Worm (Caenorhabditis elegans) whole organism, young adult: Measurements from ENCODE around the gene dos-2.

Experiments
- B0336.3 ChIP-seq: fragments of 200-800 bp; sonication (Bioruptor generic); IDR thresholded peaks from 2 replicates; pipeline ENCODE4 v1.3.6; 2022; ENCODE audit warnings: missing genetic modification characterization, missing compliant biosample characterization
- F22D6.2 ChIP-seq: sonication (generic microtip); optimal IDR thresholded peaks from 2 replicates; lab custom pipeline; 2016; ENCODE audit warnings: mild to moderate bottlenecking, missing genetic modification characterization, missing compliant biosample characterization
- F33H1.4 ChIP-seq: fragments of 200-800 bp; sonication (Bioruptor generic); IDR thresholded peaks from 2 replicates; pipeline ENCODE4 v1.3.6; 2022; ENCODE audit warnings: missing genetic modification reagents, missing genetic modification characterization, missing compliant biosample characterization
- F49E8.2 ChIP-seq: sonication (generic microtip); optimal IDR thresholded peaks from 3 replicates; lab custom pipeline; 2017; ENCODE audit warnings: missing genetic modification characterization, mild to moderate bottlenecking, missing compliant biosample characterization, antibody characterized with exemption, moderate library complexity; ENCODE audit not compliant: insufficient read depth
- K12H6.12 ChIP-seq: fragments of 200-800 bp; sonication (Bioruptor generic); optimal IDR thresholded peaks from 2 replicates; lab custom pipeline; 2018; ENCODE audit warnings: mild to moderate bottlenecking, missing genetic modification characterization, missing compliant biosample characterization
- Y53F4B.3 ChIP-seq: fragments of 200-800 bp; sonication (Bioruptor generic); IDR thresholded peaks from 2 replicates; pipeline ENCODE4 v1.3.6; 2022; ENCODE audit warnings: missing genetic modification reagents, missing genetic modification characterization, missing compliant biosample characterization
- Y67H2A.10 ChIP-seq: fragments of 200-800 bp; sonication (Bioruptor generic); conservative IDR thresholded peaks from 2 replicates; pipeline ENCODE4 v1.3.6; 2022; ENCODE audit warnings: missing genetic modification reagents, missing genetic modification characterization, missing compliant biosample characterization
- Y79H2A.3 ChIP-seq: fragments of 200-800 bp; sonication (Bioruptor generic); conservative IDR thresholded peaks from 2 replicates; pipeline ENCODE4 v1.3.6; 2022; ENCODE audit warnings: missing genetic modification reagents, missing genetic modification characterization, missing compliant biosample characterization
- ZK185.1 ChIP-seq: sonication (generic microtip); optimal IDR thresholded peaks from 2 replicates; lab custom pipeline; 2016; ENCODE audit warnings: mild to moderate bottlenecking, missing genetic modification characterization, missing compliant biosample characterization; ENCODE audit not compliant: poor library complexity, severe bottlenecking
- akir-1 ChIP-seq: fragments of 200-800 bp; sonication (Bioruptor generic); optimal IDR thresholded peaks from 2 replicates; lab custom pipeline; 2018; ENCODE audit warnings: mild to moderate bottlenecking, missing genetic modification characterization, moderate library complexity, missing compliant biosample characterization
- athp-1 ChIP-seq: sonication (generic microtip); optimal IDR thresholded peaks from 2 replicates; lab custom pipeline; 2017; ENCODE audit warnings: mild to moderate bottlenecking, missing genetic modification characterization, missing compliant biosample characterization
- attf-5 ChIP-seq: fragments of 200-800 bp; sonication (Bioruptor generic); optimal IDR thresholded peaks from 2 replicates; lab custom pipeline; 2018; ENCODE audit warnings: mild to moderate bottlenecking, missing genetic modification characterization, missing compliant biosample characterization
- attf-6 ChIP-seq: fragments of 200-800 bp; sonication (Bioruptor generic); IDR thresholded peaks from 2 replicates; pipeline ENCODE4 v1.3.6; 2022; ENCODE audit warnings: missing genetic modification reagents, missing genetic modification characterization, missing compliant biosample characterization
- bed-1 ChIP-seq: fragments of 200-800 bp; sonication (Bioruptor generic); IDR thresholded peaks from 2 replicates; pipeline ENCODE4 v1.3.6; 2022; ENCODE audit warnings: missing genetic modification reagents, missing genetic modification characterization, missing compliant biosample characterization
- cebp-2 ChIP-seq: fragments of 200-800 bp; sonication (Bioruptor generic); IDR thresholded peaks from 2 replicates; pipeline ENCODE4 v1.3.6; 2022; ENCODE audit warnings: missing genetic modification characterization, missing compliant biosample characterization
- ceh-100 ChIP-seq: fragments of 200-800 bp; sonication (Bioruptor generic); IDR thresholded peaks from 2 replicates; pipeline ENCODE4 v1.3.6; 2022; ENCODE audit warnings: missing genetic modification reagents, missing genetic modification characterization, missing compliant biosample characterization
- die-1 ChIP-seq: sonication (generic microtip); optimal IDR thresholded peaks from 2 replicates; lab custom pipeline; 2016; ENCODE audit warnings: missing genotype, mild to moderate bottlenecking, missing genetic modification characterization, missing compliant biosample characterization
- dox-1 ChIP-seq: fragments of 200-800 bp; sonication (Bioruptor generic); IDR thresholded peaks from 2 replicates; pipeline ENCODE4 v1.3.6; 2022; ENCODE audit warnings: missing genetic modification reagents, missing genetic modification characterization, missing compliant biosample characterization
- efl-1 ChIP-seq: fragments of 150-350 bp; optimal IDR thresholded peaks from 2 replicates; lab custom pipeline; 2014; ENCODE audit warnings: missing biosample characterization, missing genetic modification reagents, missing genetic modification characterization
- egl-44 ChIP-seq: fragments of 200-800 bp; sonication (Bioruptor generic); IDR thresholded peaks from 2 replicates; pipeline ENCODE4 v1.3.6; 2022; ENCODE audit warnings: missing genetic modification reagents, missing genetic modification characterization, missing compliant biosample characterization
- egrh-3 ChIP-seq: fragments of 200-800 bp; sonication (Bioruptor generic); IDR thresholded peaks from 2 replicates; pipeline ENCODE4 v1.3.6; 2022; ENCODE audit warnings: missing genetic modification reagents, missing genetic modification characterization, missing compliant biosample characterization
- ets-4 ChIP-seq: fragments of 200-800 bp; sonication (Bioruptor generic); optimal IDR thresholded peaks from 2 replicates; lab custom pipeline; 2018; ENCODE audit warnings: mild to moderate bottlenecking, missing genetic modification characterization, missing compliant biosample characterization
- gei-17 ChIP-seq: fragments of 200-800 bp; sonication (Bioruptor generic); optimal IDR thresholded peaks from 2 replicates; lab custom pipeline; 2018; ENCODE audit warnings: mild to moderate bottlenecking, missing genetic modification characterization, missing compliant biosample characterization
- him-1 ChIP-seq: sonication (generic microtip); optimal IDR thresholded peaks from 2 replicates; lab custom pipeline; 2016; ENCODE audit warnings: missing genotype, missing genetic modification reagents, missing genetic modification characterization, missing compliant biosample characterization
- hlh-26 ChIP-seq: fragments of 200-800 bp; sonication (Bioruptor generic); conservative IDR thresholded peaks from 2 replicates; pipeline ENCODE4 v1.3.6; 2022; ENCODE audit warnings: missing genetic modification reagents, missing genetic modification characterization, missing compliant biosample characterization
- hmg-1.2 ChIP-seq: fragments of 200-800 bp; sonication (Bioruptor generic); IDR thresholded peaks from 2 replicates; pipeline ENCODE4 v1.3.6; 2022; ENCODE audit warnings: missing genetic modification reagents, missing genetic modification characterization, missing compliant biosample characterization
- hsf-1 ChIP-seq: fragments of 200-800 bp; sonication (Bioruptor generic); IDR thresholded peaks from 2 replicates; pipeline ENCODE4 v1.3.6; 2022; ENCODE audit warnings: missing genetic modification reagents, missing genetic modification characterization, missing compliant biosample characterization
- let-607 ChIP-seq, 2 experiments: fragments of 200-800 bp in 1 of 2; sonication (Bioruptor generic) in 1 of 2; sonication (generic microtip) in 1 of 2; optimal IDR thresholded peaks; 2 replicates each; lab custom pipeline; 2016 to 2018; ENCODE audit warnings: mild to moderate bottlenecking in 2 of 2, missing compliant biosample characterization in 2 of 2, missing genetic modification characterization in 2 of 2, moderate library complexity in 2 of 2, missing genotype in 1 of 2
- lin-40 ChIP-seq: sonication (generic microtip); optimal IDR thresholded peaks from 2 replicates; lab custom pipeline; 2016; ENCODE audit warnings: missing genetic modification characterization, mild to moderate bottlenecking, missing compliant biosample characterization, missing genotype, missing genetic modification reagents
- madf-6 ChIP-seq: fragments of 200-800 bp; sonication (Bioruptor generic); IDR thresholded peaks from 2 replicates; pipeline ENCODE4 v1.3.6; 2022; ENCODE audit warnings: missing genetic modification reagents, missing genetic modification characterization, missing compliant biosample characterization
- madf-8 ChIP-seq: fragments of 200-800 bp; sonication (Bioruptor generic); conservative IDR thresholded peaks from 2 replicates; pipeline ENCODE4 v1.3.6; 2022; ENCODE audit warnings: missing genetic modification reagents, missing genetic modification characterization, missing compliant biosample characterization
- mes-4 ChIP-seq: sonication (generic microtip); optimal IDR thresholded peaks from 2 replicates; lab custom pipeline; 2016; ENCODE audit warnings: missing genotype, missing genetic modification characterization, missing compliant biosample characterization
- mxl-1 ChIP-seq: sonication (generic microtip); optimal IDR thresholded peaks from 2 replicates; lab custom pipeline; 2016; ENCODE audit warnings: missing genetic modification characterization, missing compliant biosample characterization
- nfya-2 ChIP-seq: fragments of 200-800 bp; sonication (Bioruptor generic); IDR thresholded peaks from 2 replicates; pipeline ENCODE4 v1.3.6; 2022; ENCODE audit warnings: missing genetic modification reagents, missing genetic modification characterization, missing compliant biosample characterization
- nhr-179 ChIP-seq: sonication (generic microtip); optimal IDR thresholded peaks from 2 replicates; lab custom pipeline; 2016; ENCODE audit warnings: mild to moderate bottlenecking, missing genetic modification characterization, missing compliant biosample characterization
- nhr-27 ChIP-seq: fragments of 200-800 bp; sonication (Bioruptor generic); optimal IDR thresholded peaks from 2 replicates; lab custom pipeline; 2018; ENCODE audit warnings: mild to moderate bottlenecking, missing genetic modification characterization, moderate library complexity, missing compliant biosample characterization
- pha-4 ChIP-seq: fragments of 150-350 bp; sonication (generic microtip); optimal IDR thresholded peaks from 2 replicates; lab custom pipeline; 2014; ENCODE audit warnings: missing biosample characterization, missing genetic modification reagents, missing genetic modification characterization
- rcor-1 ChIP-seq: fragments of 200-800 bp; sonication (Bioruptor generic); IDR thresholded peaks from 2 replicates; pipeline ENCODE4 v1.3.6; 2022; ENCODE audit warnings: missing genetic modification reagents, missing genetic modification characterization, missing compliant biosample characterization
- rec-8 ChIP-seq, 2 experiments: sonication (generic microtip); optimal IDR thresholded peaks; 2 replicates each; lab custom pipeline; 2016; ENCODE audit warnings: mild to moderate bottlenecking in 2 of 2, missing genetic modification characterization in 2 of 2, missing genetic modification reagents in 2 of 2, missing genotype in 2 of 2, missing biosample characterization in 1 of 2, missing compliant biosample characterization in 1 of 2, moderate library complexity in 1 of 2
- sdz-38 ChIP-seq: sonication (generic microtip); optimal IDR thresholded peaks from 2 replicates; lab custom pipeline; 2016; ENCODE audit warnings: missing genotype, missing genetic modification characterization, missing compliant biosample characterization
- somi-1 ChIP-seq: fragments of 200-800 bp; sonication (Bioruptor generic); optimal IDR thresholded peaks from 2 replicates; lab custom pipeline; 2018; ENCODE audit warnings: mild to moderate bottlenecking, missing genetic modification characterization, missing compliant biosample characterization
- tbx-9 ChIP-seq: sonication (generic microtip); optimal IDR thresholded peaks from 2 replicates; lab custom pipeline; 2016; ENCODE audit warnings: borderline replicate concordance, missing genetic modification characterization, inconsistent platforms, missing compliant biosample characterization
- tlf-1 ChIP-seq: fragments of 200-800 bp; sonication (Bioruptor generic); optimal IDR thresholded peaks from 2 replicates; lab custom pipeline; 2018; ENCODE audit warnings: mild to moderate bottlenecking, missing genetic modification characterization, missing compliant biosample characterization
- zfh-2 ChIP-seq: fragments of 200-800 bp; sonication (Bioruptor generic); conservative IDR thresholded peaks from 2 replicates; pipeline ENCODE4 v1.3.6; 2022; ENCODE audit warnings: missing genetic modification reagents, missing genetic modification characterization, missing compliant biosample characterization
- ztf-18 ChIP-seq: sonication (generic microtip); optimal IDR thresholded peaks from 2 replicates; lab custom pipeline; 2016; ENCODE audit warnings: missing genotype, mild to moderate bottlenecking, missing genetic modification characterization, missing compliant biosample characterization
- ztf-22 ChIP-seq: fragments of 200-800 bp; sonication (Bioruptor generic); optimal IDR thresholded peaks from 2 replicates; lab custom pipeline; 2018; ENCODE audit warnings: mild to moderate bottlenecking, missing genetic modification characterization, moderate library complexity, missing compliant biosample characterization
- ztf-28 ChIP-seq: fragments of 200-800 bp; sonication (Bioruptor generic); IDR thresholded peaks from 2 replicates; pipeline ENCODE4 v1.3.6; 2022; ENCODE audit warnings: missing genetic modification reagents, missing genetic modification characterization, missing compliant biosample characterization
- ztf-3 ChIP-seq: fragments of 200-800 bp; sonication (Bioruptor generic); optimal IDR thresholded peaks from 2 replicates; lab custom pipeline; 2018; ENCODE audit warnings: mild to moderate bottlenecking, missing genetic modification characterization, missing compliant biosample characterization

The dos-2 gene

DNA sequence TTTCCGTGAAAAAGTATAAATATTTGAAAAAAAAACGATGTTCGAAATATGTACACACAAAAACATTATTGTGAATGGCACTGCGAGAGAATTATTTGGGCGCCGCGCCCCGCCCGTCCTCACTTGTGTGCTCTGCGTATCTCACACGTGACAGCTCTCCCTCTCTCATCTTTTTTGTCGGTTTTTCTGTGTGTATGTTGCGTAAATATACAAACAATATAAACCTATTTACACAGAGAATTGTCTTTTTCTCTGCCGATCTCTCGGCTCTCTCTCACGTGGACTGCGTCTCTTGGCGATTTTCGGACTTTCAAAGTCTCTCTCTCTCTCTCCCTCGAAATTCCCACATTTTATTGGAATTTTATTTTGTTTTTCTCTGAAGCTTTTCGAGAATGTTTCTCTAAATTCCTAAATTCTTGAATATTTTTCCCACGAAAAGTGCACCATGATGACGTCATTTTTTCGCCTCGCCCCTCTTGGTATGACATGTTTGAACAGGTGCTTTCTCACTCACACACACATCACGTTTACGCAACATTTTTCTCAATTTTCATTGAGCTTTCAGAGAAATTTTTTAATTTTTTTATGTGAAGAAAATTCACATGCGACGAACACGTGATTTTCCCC is 17.3 kb upstream of the dos-2 start (continued):
- TF ChIP-seq ztf-28 (GFP tag; lab: Robert Waterston, UW) = no peak
- TF ChIP-seq tbx-9 (tag; lab: Kevin White, UChicago) = no peak
- peak; percentile 45; the same call in 1 of the 2 replicates for TF ChIP-seq egl-44
- TF ChIP-seq ztf-3 = no peak
- no peak for TF ChIP-seq bed-1 (GFP tag; lab: Robert Waterston, UW)
- TF ChIP-seq Y53F4B.3 = no peak
- peak; percentile 62; the same call in 1 of the 2 replicates for TF ChIP-seq B0336.3 (GFP tag; lab: Robert Waterston, UW)
- no peak for TF ChIP-seq hsf-1 (GFP tag; lab: Robert Waterston, UW)
- TF ChIP-seq somi-1 = no peak
- TF ChIP-seq rcor-1 = no peak
- TF ChIP-seq K12H6.12 (tag; lab: Kevin White, UChicago) = peak; percentile 85
- no peak for TF ChIP-seq nhr-179
- TF ChIP-seq athp-1 (tag; lab: Kevin White, UChicago) = peak; percentile 18
- TF ChIP-seq Y67H2A.10 (GFP tag; lab: Robert Waterston, UW) = no peak
- no peak for TF ChIP-seq hlh-26 (GFP tag; lab: Robert Waterston, UW)
- no peak for TF ChIP-seq nfya-2 (GFP tag; lab: Robert Waterston, UW)
- TF ChIP-seq mxl-1 = no peak
- TF ChIP-seq tlf-1 (GFP tag; lab: Kevin White, UChicago) = no peak
- peak; percentile 68 for TF ChIP-seq dox-1 (GFP tag; lab: Robert Waterston, UW)
- TF ChIP-seq ztf-18 (tag; lab: Kevin White, UChicago) = no peak
- no peak for TF ChIP-seq nhr-27
- no peak for TF ChIP-seq gei-17 (GFP tag; lab: Kevin White, UChicago)
- TF ChIP-seq akir-1 (GFP tag; lab: Kevin White, UChicago) = no peak
- no peak for TF ChIP-seq F49E8.2 (tag; lab: Kevin White, UChicago)
- TF ChIP-seq attf-6 (GFP tag; lab: Robert Waterston, UW) = no peak
- TF ChIP-seq lin-40 = peak; percentile 56
- no peak for TF ChIP-seq die-1 (tag; lab: Kevin White, UChicago)
- peak; percentile 50 for TF ChIP-seq pha-4 (tag; lab: Kevin White, UChicago)
- TF ChIP-seq sdz-38 (tag; lab: Kevin White, UChicago) = no peak
- no peak for TF ChIP-seq mes-4
- peak; percentile 79 for TF ChIP-seq attf-5 (GFP tag; lab: Kevin White, UChicago)
- TF ChIP-seq let-607 (tag; optimal IDR thresholded peaks at IDR 0.05; lab: Kevin White, UChicago) = peak in 1 of 2 experiments; percentile 55
- TF ChIP-seq ets-4 (GFP tag; lab: Kevin White, UChicago) = no peak
- no peak for TF ChIP-seq efl-1 (GFP tag; lab: Kevin White, UChicago)
- TF ChIP-seq ztf-22 (GFP tag; lab: Kevin White, UChicago) = peak; percentile 38
- TF ChIP-seq rec-8 (tag; optimal IDR thresholded peaks at IDR 0.05; lab: Kevin White, UChicago) = no peak
- peak; percentile 76 for TF ChIP-seq ZK185.1 (tag; lab: Kevin White, UChicago)
- TF ChIP-seq F22D6.2 (tag; lab: Kevin White, UChicago) = no peak
- no peak for TF ChIP-seq ceh-100
- TF ChIP-seq zfh-2 (GFP tag; lab: Robert Waterston, UW) = peak; percentile 87
- TF ChIP-seq egrh-3 (GFP tag; lab: Robert Waterston, UW) = no peak
- TF ChIP-seq him-1 = no peak
- no peak for TF ChIP-seq cebp-2 (GFP tag; lab: Robert Waterston, UW)
- TF ChIP-seq madf-8 (GFP tag; lab: Robert Waterston, UW) = no peak
- no peak for TF ChIP-seq Y79H2A.3 (GFP tag; lab: Robert Waterston, UW)
- peak; percentile 61; the same call in 1 of the 2 replicates for TF ChIP-seq hmg-1.2 (GFP tag; lab: Robert Waterston, UW)
- no peak for TF ChIP-seq F33H1.4 (GFP tag; lab: Robert Waterston, UW)
- TF ChIP-seq madf-6 (GFP tag; lab: Robert Waterston, UW) = no peak
